Worm (Caenorhabditis elegans) whole organism, early embryonic: ENCODE results near the gene cyn-3.

Experiments used
- B0310.2 ChIP-seq: sonication (generic microtip); optimal IDR thresholded peaks from 2 replicates; lab custom pipeline; 2016; ENCODE audit warnings: mild to moderate bottlenecking, missing genetic modification characterization, missing compliant biosample characterization
- F13C5.2 ChIP-seq: sonication (generic microtip); optimal IDR thresholded peaks from 2 replicates; lab custom pipeline; 2017; ENCODE audit warnings: mild to moderate bottlenecking, missing genetic modification characterization, inconsistent platforms, missing compliant biosample characterization
- aly-1 ChIP-seq: sonication (generic microtip); optimal IDR thresholded peaks from 2 replicates; lab custom pipeline; 2016; ENCODE audit warnings: missing genetic modification characterization, missing compliant biosample characterization
- ama-1 ChIP-seq: fragments of 150-350 bp; optimal IDR thresholded peaks from 2 replicates; lab custom pipeline; 2014
- ceh-13 ChIP-seq: fragments of 200-800 bp; sonication (Bioruptor generic); optimal IDR thresholded peaks from 2 replicates; lab custom pipeline; 2018; ENCODE audit warnings: mild to moderate bottlenecking, missing genetic modification characterization, missing compliant biosample characterization
- ceh-36 ChIP-seq: sonication (generic microtip); optimal IDR thresholded peaks from 2 replicates; lab custom pipeline; 2016; ENCODE audit warnings: missing genetic modification characterization, inconsistent platforms, missing compliant biosample characterization
- ets-7 ChIP-seq: sonication (generic microtip); optimal IDR thresholded peaks from 2 replicates; lab custom pipeline; 2016; ENCODE audit warnings: missing genotype, missing genetic modification characterization, missing compliant biosample characterization
- flt-1 ChIP-seq: fragments of 200-800 bp; sonication (Bioruptor generic); IDR thresholded peaks from 2 replicates; pipeline ENCODE4 v1.3.6; 2022; ENCODE audit warnings: missing genetic modification characterization, missing compliant biosample characterization
- hmbx-1 ChIP-seq: sonication (generic microtip); optimal IDR thresholded peaks from 2 replicates; lab custom pipeline; 2016; ENCODE audit warnings: mild to moderate bottlenecking, missing genetic modification characterization, missing compliant biosample characterization
- hnd-1 ChIP-seq: sonication (generic microtip); optimal IDR thresholded peaks from 2 replicates; lab custom pipeline; 2016; ENCODE audit warnings: missing genetic modification characterization, missing compliant biosample characterization
- pes-1 ChIP-seq: fragments of 200-800 bp; sonication (Bioruptor generic); IDR thresholded peaks from 2 replicates; pipeline ENCODE4 v1.3.6; 2022; ENCODE audit warnings: missing genetic modification reagents, missing genetic modification characterization, missing compliant biosample characterization
- scrt-1 ChIP-seq: fragments of 200-800 bp; sonication (Bioruptor generic); IDR thresholded peaks from 2 replicates; pipeline ENCODE4 v1.3.6; 2022; ENCODE audit warnings: missing genetic modification characterization, missing compliant biosample characterization
- sea-1 ChIP-seq: fragments of 200-800 bp; sonication (Bioruptor generic); conservative IDR thresholded peaks from 2 replicates; pipeline ENCODE4 v1.3.6; 2022; ENCODE audit warnings: missing genetic modification characterization, missing compliant biosample characterization
- tbx-11 ChIP-seq: fragments of 200-800 bp; sonication (Bioruptor generic); IDR thresholded peaks from 2 replicates; pipeline ENCODE4 v1.3.6; 2022; ENCODE audit warnings: missing genetic modification characterization, missing compliant biosample characterization

- TF ChIP-seq ama-1 (lab: Kevin White, UChicago) (no peak), hmbx-1 (tag; lab: Kevin White, UChicago) (no peak), B0310.2 (tag; lab: Kevin White, UChicago) (no peak), pes-1 (GFP tag; lab: Robert Waterston, UW) (no peak), F13C5.2 (no peak), aly-1 (tag; lab: Kevin White, UChicago) (no peak), flt-1 (no peak), sea-1 (GFP tag; lab: Robert Waterston, UW) (no peak), ceh-13 (GFP tag; lab: Kevin White, UChicago) (no peak), scrt-1 (no peak), hnd-1 (tag; lab: Kevin White, UChicago) (no peak), ets-7 (tag; lab: Kevin White, UChicago) (no peak), ceh-36 (tag; lab: Kevin White, UChicago) (no peak), tbx-11 (no peak)
Observed at ce11 chrV:15192377-15192776, 2.6 kb downstream of the cyn-3 start, which contains the start of gene plc-2.
